Fruit fly (Drosophila melanogaster) whole organism, adult: ENCODE results near the gene robl37BC.

Experiments
- CG11617 ChIP-seq: fragments of 200-800 bp; sonication (Bioruptor generic); optimal IDR thresholded peaks from 2 replicates; lab custom pipeline; 2017; ENCODE audit warnings: mild to moderate bottlenecking, missing biosample characterization, missing genetic modification reagents, missing genetic modification characterization
- CG7045 ChIP-seq: fragments of 200-800 bp; sonication (Bioruptor generic); optimal IDR thresholded peaks from 2 replicates; lab custom pipeline; 2017; ENCODE audit warnings: missing biosample characterization, mild to moderate bottlenecking, missing genetic modification characterization
- Clk ChIP-seq: fragments of 200-800 bp; sonication (Bioruptor generic); optimal IDR thresholded peaks from 2 replicates; lab custom pipeline; 2017; ENCODE audit warnings: missing biosample characterization, missing genetic modification characterization
- Hr96 ChIP-seq: fragments of 200-800 bp; sonication (Bioruptor generic); optimal IDR thresholded peaks from 2 replicates; lab custom pipeline; 2016; ENCODE audit warnings: missing biosample characterization, missing genetic modification characterization
- bab1 ChIP-seq: fragments of 200-800 bp; sonication (Bioruptor generic); optimal IDR thresholded peaks from 3 replicates; lab custom pipeline; 2019; ENCODE audit warnings: missing biosample characterization, mild to moderate bottlenecking, missing genetic modification characterization, moderate library complexity
- kay ChIP-seq: fragments of 200-800 bp; sonication (Bioruptor generic); peaks from one replicate; lab custom pipeline; 2016; ENCODE audit warnings: missing biosample characterization, missing genetic modification characterization, borderline replicate concordance
- pad ChIP-seq: fragments of 200-800 bp; sonication (Bioruptor generic); optimal IDR thresholded peaks from 3 replicates; lab custom pipeline; 2017; ENCODE audit warnings: missing biosample characterization, missing genetic modification characterization, mild to moderate bottlenecking, moderate library complexity, missing genetic modification reagents
- tj ChIP-seq: fragments of 200-800 bp; sonication (Bioruptor generic); optimal IDR thresholded peaks from 3 replicates; lab custom pipeline; 2017; ENCODE audit warnings: missing biosample characterization, mild to moderate bottlenecking, missing genetic modification characterization, moderate library complexity

DNA sequence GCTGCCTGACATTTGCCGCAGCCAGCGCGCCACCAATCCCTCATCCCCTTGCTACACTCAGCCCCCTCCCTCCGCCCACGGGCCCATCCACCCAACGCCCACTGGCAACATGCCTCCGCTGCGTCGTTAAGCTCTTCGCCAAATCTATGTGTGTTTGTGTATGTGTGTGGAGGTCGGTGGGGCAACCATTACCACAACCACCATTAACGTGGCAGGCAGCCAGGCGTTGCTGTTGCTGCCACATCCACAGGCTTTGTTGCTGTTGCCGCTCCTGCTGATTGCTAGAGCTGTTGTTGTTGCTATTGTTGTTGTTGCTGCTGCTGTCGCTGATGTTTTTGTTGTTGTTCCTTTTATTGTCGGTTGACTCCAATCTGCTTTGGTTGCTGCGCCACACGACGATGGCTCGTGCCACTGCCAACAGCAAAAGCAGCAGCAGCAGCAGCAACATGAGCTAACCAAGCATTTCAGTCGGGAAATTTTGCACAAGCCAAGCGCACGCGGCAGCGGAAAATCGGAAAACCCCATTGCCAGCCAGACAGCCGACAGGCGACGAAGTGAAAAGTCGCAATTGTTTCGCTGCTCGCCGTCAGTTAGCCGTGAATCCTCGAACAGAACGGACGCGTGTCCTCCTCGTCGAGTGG is 16.7 kb downstream of the robl37BC start, which contains the start of gene Sidpn:
- TF ChIP-seq tj (GFP tag; lab: Kevin White, UChicago): no peak
- TF ChIP-seq CG11617 (GFP tag; lab: Kevin White, UChicago): no peak
- TF ChIP-seq pad: no peak
- no peak for TF ChIP-seq CG7045 (GFP tag; lab: Kevin White, UChicago)
- TF ChIP-seq bab1 (GFP tag; lab: Kevin White, UChicago): no peak
- TF ChIP-seq Clk (GFP tag; lab: Kevin White, UChicago): no peak
- no peak for TF ChIP-seq kay (GFP tag; lab: Kevin White, UChicago)
- no peak for TF ChIP-seq Hr96
